Fruit fly (Drosophila melanogaster): ENCODE measurements around the gene CG3568.

The CG3568 gene

dm6 chrX:4507121-4507520 lies 35.3 kb upstream of the CG3568 start (continued):
- TF ChIP-seq CG12659 (GFP tag; optimal IDR thresholded peaks at IDR 0.05) (peak; percentile 42), run (tag; optimal IDR thresholded peaks at IDR 0.05) (no peak), CG4820 (GFP tag; optimal IDR thresholded peaks at IDR 0.05) (peak; percentile 46), CG8765 (GFP tag; IDR thresholded peaks at IDR 0.05) (no peak), h (optimal IDR thresholded peaks at IDR 0.05) (peak; percentile 65), ftz-f1 (GFP tag; optimal IDR thresholded peaks at IDR 0.05) (no peak), CG11247 (GFP tag; IDR thresholded peaks at IDR 0.05) (peak; percentile 58), CG5180 (GFP tag; optimal IDR thresholded peaks at IDR 0.05) (peak; percentile 33), psq (GFP tag; optimal IDR thresholded peaks at IDR 0.05) (no peak), CG18262 (tag; optimal IDR thresholded peaks at IDR 0.05) (peak; percentile 46), pita (GFP tag; optimal IDR thresholded peaks at IDR 0.05) (no peak), GATAe (GFP tag; conservative IDR thresholded peaks at IDR 0.05) (no peak), CG4854 (GFP tag; optimal IDR thresholded peaks at IDR 0.05) (no peak), CG3407 (GFP tag; optimal IDR thresholded peaks at IDR 0.05) (peak; percentile 56), CG34376 (GFP tag; optimal IDR thresholded peaks at IDR 0.05) (no peak), CG2889 (GFP tag; IDR thresholded peaks at IDR 0.05) (0 out of 3 replicates have a peak, but pooled peaks have one; percentile 18), Bdp1 (GFP tag; optimal IDR thresholded peaks at IDR 0.05) (peak; percentile 13), Xrp1 (GFP tag; IDR thresholded peaks at IDR 0.05) (peak; percentile 71), NfI (GFP tag; optimal IDR thresholded peaks at IDR 0.05) (peak; percentile 77), CG31388 (GFP tag; optimal IDR thresholded peaks at IDR 0.05) (no peak), crp (GFP tag; optimal IDR thresholded peaks at IDR 0.05) (no peak), H15 (GFP tag; IDR thresholded peaks at IDR 0.05) (peak; percentile 60; the same call in 2 of the 3 replicates), MBD-R2 (GFP tag; IDR thresholded peaks at IDR 0.05) (no peak), CG7271 (tag; optimal IDR thresholded peaks at IDR 0.05) (no peak), CG16779 (GFP tag; IDR thresholded peaks at IDR 0.05) (no peak), Sry-δ (GFP tag; optimal IDR thresholded peaks at IDR 0.05) (no peak), maf-S (GFP tag; optimal IDR thresholded peaks at IDR 0.05) (peak; percentile 43), CG7928 (GFP tag; optimal IDR thresholded peaks at IDR 0.05) (no peak), ewg (GFP tag; optimal IDR thresholded peaks at IDR 0.05) (peak; percentile 61), tin (GFP tag; optimal IDR thresholded peaks at IDR 0.05) (peak; percentile 52), CG33213 (GFP tag; optimal IDR thresholded peaks at IDR 0.05) (peak; percentile 42), pnt (GFP tag; optimal IDR thresholded peaks at IDR 0.05) (peak; percentile 44), Mad (GFP tag; optimal IDR thresholded peaks at IDR 0.05) (peak; percentile 38), CG6813 (GFP tag; optimal IDR thresholded peaks at IDR 0.05) (peak; percentile 54), CG10654 (GFP tag; optimal IDR thresholded peaks at IDR 0.05) (no peak), CG1024 (GFP tag; IDR thresholded peaks at IDR 0.05) (peak; percentile 55; the same call in 1 of the 2 replicates), lov (optimal IDR thresholded peaks at IDR 0.05) (no peak), lov (GFP tag; IDR thresholded peaks at IDR 0.05) (peak; percentile 77; the same call in 2 of the 3 replicates), croc (GFP tag; conservative IDR thresholded peaks at IDR 0.05) (peak; percentile 17; the same call in 1 of the 3 replicates), CG18764 (GFP tag; optimal IDR thresholded peaks at IDR 0.05) (no peak), CG7963 (GFP tag; IDR thresholded peaks at IDR 0.05; ENCODE audit: partially characterized antibody) (no peak), Optix (GFP tag; IDR thresholded peaks at IDR 0.05) (peak; percentile 62; the same call in 2 of the 3 replicates), Dll (GFP tag; IDR thresholded peaks at IDR 0.05; ENCODE audit: partially characterized antibody) (no peak), D (optimal IDR thresholded peaks at IDR 0.05) (no peak), D (GFP tag; optimal IDR thresholded peaks at IDR 0.05) (peak; percentile 31), CG14014 (GFP tag; IDR thresholded peaks at IDR 0.05) (peak; percentile 44; the same call in 1 of the 2 replicates), CG17829 (tag; optimal IDR thresholded peaks at IDR 0.05) (peak; percentile 35), CG9727 (GFP tag; optimal IDR thresholded peaks at IDR 0.05) (peak; percentile 49), pan (optimal IDR thresholded peaks at IDR 0.05) (no peak), pan (GFP tag; optimal IDR thresholded peaks at IDR 0.05 in 1 of 2, IDR thresholded peaks at IDR 0.05 in 1 of 2) (peak in 1 of 2 experiments; percentile 42), dm (GFP tag; optimal IDR thresholded peaks at IDR 0.05) (peak; percentile 2), Ets65A (GFP tag) (no peak)
